Worm (Caenorhabditis elegans): ENCODE results near the gene K02E10.5.
A peak's percentile ranks its signal among the peaks of the same experiment; 100 is the strongest.

Gene K02E10.5

ce11 chrX:2446185-2446584 is 32.5 kb downstream of the K02E10.5 start:
- TF ChIP-seq ets-4 (tag; optimal IDR thresholded peaks at IDR 0.05) (no peak), Y22D7AL.16 (tag; optimal IDR thresholded peaks at IDR 0.05) (no peak), elt-4 (tag; optimal IDR thresholded peaks at IDR 0.05) (no peak), hlh-6 (tag; optimal IDR thresholded peaks at IDR 0.05) (no peak), K09A11.1 (tag; optimal IDR thresholded peaks at IDR 0.05; ENCODE audit: insufficient read depth) (no peak), ceh-18 (tag; optimal IDR thresholded peaks at IDR 0.05) (no peak), eyg-1 (tag; optimal IDR thresholded peaks at IDR 0.05) (no peak), pha-2 (tag; optimal IDR thresholded peaks at IDR 0.05) (no peak), mec-3 (tag; optimal IDR thresholded peaks at IDR 0.05; ENCODE audit: borderline replicate concordance) (no peak), ama-1 (optimal IDR thresholded peaks at IDR 0.05) (no peak), tbx-7 (tag; optimal IDR thresholded peaks at IDR 0.05) (no peak), hlh-15 (tag; optimal IDR thresholded peaks at IDR 0.05) (no peak), rnt-1 (tag; optimal IDR thresholded peaks at IDR 0.05) (no peak), ceh-9 (tag; optimal IDR thresholded peaks at IDR 0.05) (no peak), hlh-8 (tag; optimal IDR thresholded peaks at IDR 0.05) (no peak), dmd-4 (tag; optimal IDR thresholded peaks at IDR 0.05; ENCODE audit: borderline replicate concordance) (no peak)

- TF ChIP-seq C08G9.2 (tag; optimal IDR thresholded peaks at IDR 0.05): no peak
- TF ChIP-seq F13H6.1 (tag; optimal IDR thresholded peaks at IDR 0.05): no peak
Observed at ce11 chrX:2443304-2443703, 35.4 kb downstream of the K02E10.5 start, which contains the start of gene T07D1.3. TSS of gene T07D1.3 (minus strand) at chrX:2443404.

- no peak for TF ChIP-seq ceh-6 (GFP tag; optimal IDR thresholded peaks at IDR 0.05)
- no peak for TF ChIP-seq fkh-6 (tag; optimal IDR thresholded peaks at IDR 0.05)
- TF ChIP-seq lim-6 (tag; optimal IDR thresholded peaks at IDR 0.05): no peak
- TF ChIP-seq ets-4 (tag; optimal IDR thresholded peaks at IDR 0.05): no peak
- no peak for TF ChIP-seq tbx-2 (tag; optimal IDR thresholded peaks at IDR 0.05)
- no peak for TF ChIP-seq hlh-8 (tag; optimal IDR thresholded peaks at IDR 0.05)
- TF ChIP-seq ref-2 (tag; optimal IDR thresholded peaks at IDR 0.05): no peak
- no peak for TF ChIP-seq unc-86 (tag; optimal IDR thresholded peaks at IDR 0.05)
- no peak for TF ChIP-seq nhr-232 (tag; optimal IDR thresholded peaks at IDR 0.05)
- no peak for TF ChIP-seq nhr-11 (tag; optimal IDR thresholded peaks at IDR 0.05)
Observed at ce11 chrX:2441163-2441562, 37.6 kb downstream of the K02E10.5 start.

- TF ChIP-seq elt-2 (tag; optimal IDR thresholded peaks at IDR 0.05) (peak; percentile 38), sox-2 (GFP tag; IDR thresholded peaks at IDR 0.05) (no peak)
Observed at ce11 chrX:2439728-2440127, 39.0 kb downstream of the K02E10.5 start.

ce11 chrX:2439309-2439708 is 39.4 kb downstream of the K02E10.5 start:
- TF ChIP-seq hlh-6 (tag; optimal IDR thresholded peaks at IDR 0.05): no peak
- peak; percentile 44 for TF ChIP-seq hlh-30 (tag; optimal IDR thresholded peaks at IDR 0.05; ENCODE audit: insufficient read depth)
- TF ChIP-seq dmd-4 (tag; optimal IDR thresholded peaks at IDR 0.05; ENCODE audit: borderline replicate concordance): no peak
- TF ChIP-seq pat-9 (tag; optimal IDR thresholded peaks at IDR 0.05): no peak
- TF ChIP-seq K02D7.2 (tag; optimal IDR thresholded peaks at IDR 0.05): no peak
- TF ChIP-seq nfya-1 (tag; optimal IDR thresholded peaks at IDR 0.05): peak; percentile 3
- no peak for TF ChIP-seq rnt-1 (tag; optimal IDR thresholded peaks at IDR 0.05)
- no peak for TF ChIP-seq T23F11.4 (GFP tag; optimal IDR thresholded peaks at IDR 0.05)
- TF ChIP-seq ceh-31 (tag; optimal IDR thresholded peaks at IDR 0.05): peak; percentile 3
- TF ChIP-seq ceh-19 (GFP tag; optimal IDR thresholded peaks at IDR 0.05): no peak
- TF ChIP-seq ceh-48 (tag; optimal IDR thresholded peaks at IDR 0.05): peak; percentile 72
